Fruit fly (Drosophila melanogaster) whole organism, wandering third instar larva: Measurements from ENCODE around the gene Or71a.

ENCODE experiments used
- Abd-B ChIP-seq: fragments of >200 bp; optimal IDR thresholded peaks from 2 replicates; lab custom pipeline; 2017; ENCODE audit warnings: missing biosample characterization, missing genetic modification characterization
- CG32264 ChIP-seq: fragments of 200-800 bp; sonication (Bioruptor generic); optimal IDR thresholded peaks from 2 replicates; lab custom pipeline; 2016; ENCODE audit warnings: missing biosample characterization, missing genetic modification characterization
- CG9705 ChIP-seq: fragments of 200-800 bp; sonication (Bioruptor generic); optimal IDR thresholded peaks from 2 replicates; lab custom pipeline; 2018; ENCODE audit warnings: missing biosample characterization, mild to moderate bottlenecking, missing genetic modification characterization
- CrebA ChIP-seq: fragments of 200-800 bp; sonication (Bioruptor generic); optimal IDR thresholded peaks from 2 replicates; lab custom pipeline; 2016; ENCODE audit warnings: missing biosample characterization, mild to moderate bottlenecking, missing genetic modification characterization, borderline replicate concordance
- Dif ChIP-seq: fragments of 200-275, 200-300 bp; sonication (Bioruptor generic); optimal IDR thresholded peaks from 2 replicates; lab custom pipeline; 2018; ENCODE audit warnings: missing biosample characterization, missing genetic modification characterization; ENCODE audit not compliant: partially characterized antibody
- GATAd ChIP-seq: sonication (Bioruptor generic); optimal IDR thresholded peaks from 2 replicates; lab custom pipeline; 2016; ENCODE audit warnings: missing biosample characterization, missing genetic modification characterization
- HLH106 ChIP-seq: fragments of 200-800 bp; optimal IDR thresholded peaks from 3 replicates; lab custom pipeline; 2019; ENCODE audit warnings: missing biosample characterization, mild to moderate bottlenecking, missing genetic modification characterization, moderate library complexity
- Hnf4 ChIP-seq: fragments of 200-800 bp; sonication (Bioruptor generic); optimal IDR thresholded peaks from 2 replicates; lab custom pipeline; 2016; ENCODE audit warnings: missing biosample characterization, mild to moderate bottlenecking, missing genetic modification characterization
- Hr78 ChIP-seq: fragments of >200 bp; optimal IDR thresholded peaks from 2 replicates; lab custom pipeline; 2017; ENCODE audit warnings: missing biosample characterization, missing genetic modification characterization
- Hr83 ChIP-seq: fragments of 200-300 bp; sonication (Bioruptor generic); optimal IDR thresholded peaks from 2 replicates; lab custom pipeline; 2016; ENCODE audit warnings: missing biosample characterization, mild to moderate bottlenecking, missing genetic modification characterization, moderate library complexity; ENCODE audit not compliant: poor library complexity, severe bottlenecking
- Jra ChIP-seq: sonication (Bioruptor generic); optimal IDR thresholded peaks from 2 replicates; lab custom pipeline; 2016; ENCODE audit warnings: missing biosample characterization, missing genetic modification characterization
- Mio ChIP-seq: sonication (Bioruptor generic); optimal IDR thresholded peaks from 2 replicates; lab custom pipeline; 2016; ENCODE audit warnings: missing biosample characterization, missing genetic modification characterization
- Myc ChIP-seq: fragments of >200 bp; optimal IDR thresholded peaks from 2 replicates; lab custom pipeline; 2017
- N ChIP-seq: fragments of >200 bp; optimal IDR thresholded peaks from 2 replicates; lab custom pipeline; 2018; ENCODE audit warnings: missing biosample characterization, missing external identifiers, missing genetic modification characterization
- OdsH ChIP-seq: fragments of 200-800 bp; sonication (Bioruptor generic); optimal IDR thresholded peaks from 2 replicates; lab custom pipeline; 2016; ENCODE audit warnings: missing biosample characterization, mild to moderate bottlenecking, missing genetic modification characterization
- Rel ChIP-seq, 2 experiments: fragments of 200-800 bp; sonication (Bioruptor generic) in 1 of 2; optimal IDR thresholded peaks; 2 replicates in 1 of 2; 3 replicates in 1 of 2; lab custom pipeline; 2016 to 2019; ENCODE audit warnings: mild to moderate bottlenecking in 2 of 2, missing biosample characterization in 2 of 2, missing genetic modification characterization in 2 of 2, moderate library complexity in 1 of 2
- Sp1 ChIP-seq: fragments of 200-800 bp; sonication (Bioruptor generic); optimal IDR thresholded peaks from 3 replicates; lab custom pipeline; 2019; ENCODE audit warnings: missing biosample characterization, mild to moderate bottlenecking, missing genetic modification characterization, moderate library complexity
- Vsx2 ChIP-seq: fragments of 200-300, 225-300 bp; sonication (Bioruptor generic); optimal IDR thresholded peaks from 2 replicates; lab custom pipeline; 2018; ENCODE audit warnings: missing biosample characterization, missing genetic modification characterization; ENCODE audit not compliant: partially characterized antibody
- br ChIP-seq: fragments of 200-800 bp; sonication (Bioruptor generic); optimal IDR thresholded peaks from 2 replicates; lab custom pipeline; 2016; ENCODE audit warnings: missing biosample characterization, missing genetic modification characterization
- brk ChIP-seq: fragments of 200-800 bp; sonication (Bioruptor generic); optimal IDR thresholded peaks from 2 replicates; lab custom pipeline; 2016; ENCODE audit warnings: missing biosample characterization, mild to moderate bottlenecking, missing genetic modification characterization
- dl ChIP-seq, 2 experiments: fragments of 175-275, 200-275 bp in 1 of 2; fragments of 200-275 bp in 1 of 2; sonication (Bioruptor generic); optimal IDR thresholded peaks; lab custom pipeline; 2018; ENCODE audit warnings: mild to moderate bottlenecking in 2 of 2, missing biosample characterization in 2 of 2, missing genetic modification characterization in 2 of 2, moderate library complexity in 2 of 2; ENCODE audit not compliant: partially characterized antibody in 2 of 2, insufficient read depth in 1 of 2
- dmrt93B ChIP-seq: fragments of 200-800 bp; sonication (Bioruptor generic); optimal IDR thresholded peaks from 2 replicates; lab custom pipeline; 2018; ENCODE audit warnings: missing biosample characterization, mild to moderate bottlenecking, missing genetic modification characterization
- dsf ChIP-seq: sonication (Bioruptor generic); optimal IDR thresholded peaks from 2 replicates; lab custom pipeline; 2016; ENCODE audit warnings: missing biosample characterization, missing genetic modification characterization, borderline replicate concordance
- ey ChIP-seq: fragments of 200-800 bp; sonication (Bioruptor generic); optimal IDR thresholded peaks from 2 replicates; lab custom pipeline; 2016; ENCODE audit warnings: missing biosample characterization, missing genetic modification characterization
- foxo ChIP-seq, 2 experiments: fragments of 200-800 bp; sonication (Bioruptor generic); optimal IDR thresholded peaks; 2 replicates in 1 of 2; 3 replicates in 1 of 2; lab custom pipeline; 2016 to 2017; ENCODE audit warnings: missing biosample characterization in 2 of 2, missing genetic modification characterization in 2 of 2
- fru ChIP-seq: fragments of 200-800 bp; sonication (Bioruptor generic); optimal IDR thresholded peaks from 3 replicates; lab custom pipeline; 2016; ENCODE audit warnings: missing biosample characterization, mild to moderate bottlenecking, missing genetic modification characterization
- h ChIP-seq: fragments of 200-800 bp; sonication (Bioruptor generic); optimal IDR thresholded peaks from 3 replicates; lab custom pipeline; 2016; ENCODE audit warnings: missing biosample characterization, mild to moderate bottlenecking, missing genetic modification characterization
- jim ChIP-seq: fragments of 175-275, 200-325 bp; sonication (Bioruptor generic); optimal IDR thresholded peaks from 2 replicates; lab custom pipeline; 2016; ENCODE audit warnings: missing biosample characterization, mild to moderate bottlenecking, missing genetic modification characterization
- lola ChIP-seq: fragments of >200 bp; optimal IDR thresholded peaks from 2 replicates; lab custom pipeline; 2017; ENCODE audit warnings: missing biosample characterization, missing genetic modification characterization
- pan ChIP-seq: fragments of >200 bp; optimal IDR thresholded peaks from 2 replicates; lab custom pipeline; 2017
- psq ChIP-seq: fragments of 200-800 bp; sonication (Bioruptor generic); optimal IDR thresholded peaks from 3 replicates; lab custom pipeline; 2017; ENCODE audit warnings: missing biosample characterization, mild to moderate bottlenecking, missing genetic modification characterization, moderate library complexity
- rgr ChIP-seq: fragments of 200-800 bp; sonication (Bioruptor generic); optimal IDR thresholded peaks from 3 replicates; lab custom pipeline; 2016; ENCODE audit warnings: missing biosample characterization, mild to moderate bottlenecking, missing genetic modification characterization
- sage ChIP-seq: fragments of 200-800 bp; sonication (Bioruptor generic); optimal IDR thresholded peaks from 2 replicates; lab custom pipeline; 2016; ENCODE audit warnings: missing biosample characterization, mild to moderate bottlenecking, missing genetic modification characterization
- sv ChIP-seq: fragments of 200-800 bp; sonication (Bioruptor generic); optimal IDR thresholded peaks from 3 replicates; lab custom pipeline; 2016; ENCODE audit warnings: missing biosample characterization, missing genetic modification characterization
- tai ChIP-seq: sonication (Bioruptor generic); optimal IDR thresholded peaks from 2 replicates; lab custom pipeline; 2016; ENCODE audit warnings: missing biosample characterization, missing genetic modification characterization
- usp ChIP-seq: fragments of >200 bp; optimal IDR thresholded peaks from 2 replicates; lab custom pipeline; 2017; ENCODE audit warnings: missing biosample characterization, missing genetic modification characterization
- woc ChIP-seq: sonication (Bioruptor generic); optimal IDR thresholded peaks from 2 replicates; lab custom pipeline; 2016; ENCODE audit warnings: missing biosample characterization, mild to moderate bottlenecking, missing genetic modification characterization

The Or71a gene

DNA sequence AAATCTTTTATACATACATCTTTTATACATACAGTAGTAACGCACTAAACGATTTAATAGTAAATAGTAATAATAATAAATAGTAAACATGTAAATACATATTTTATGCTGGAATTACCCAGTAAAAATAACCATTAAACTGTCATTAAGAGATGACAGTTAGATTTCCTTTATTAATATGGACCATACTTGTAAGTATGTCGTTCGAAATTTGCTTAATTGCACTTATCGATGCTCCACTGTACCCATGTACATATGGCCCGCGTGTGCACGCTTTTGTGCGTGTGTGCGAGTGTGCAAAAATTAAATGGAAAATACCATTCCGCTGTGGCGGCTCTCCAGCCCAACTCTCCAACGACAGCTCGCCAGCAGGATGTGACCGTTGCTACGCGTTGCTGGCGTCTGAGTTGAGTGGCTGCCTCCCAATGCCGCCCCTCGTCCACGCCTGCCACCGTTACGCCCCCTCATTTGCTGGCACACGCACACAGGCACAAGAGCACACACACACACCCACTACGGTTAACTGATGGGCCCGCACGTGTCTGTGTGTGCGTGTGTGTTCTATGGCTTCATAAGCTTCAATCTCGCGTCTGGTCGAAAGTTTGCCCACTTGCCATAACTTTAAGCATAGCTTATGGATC, 24.5 kb upstream of the Or71a start:
- TF ChIP-seq dl (GFP tag; optimal IDR thresholded peaks at IDR 0.05; lab: Kevin White, UChicago; ENCODE audit: insufficient read depth in 1 of 2, partially characterized antibody in 2 of 2) (no peak), usp (GFP tag; lab: Kevin White, UChicago) (no peak), jim (no peak), brk (GFP tag; lab: Kevin White, UChicago) (no peak), rgr (GFP tag; lab: Kevin White, UChicago) (no peak), GATAd (GFP tag; lab: Kevin White, UChicago) (no peak), fru (no peak), br (GFP tag; lab: Kevin White, UChicago) (no peak), Vsx2 (GFP tag; lab: Kevin White, UChicago) (no peak), CrebA (GFP tag; lab: Kevin White, UChicago) (no peak), Dif (GFP tag; lab: Kevin White, UChicago) (no peak), Mio (GFP tag; lab: Kevin White, UChicago) (no peak), foxo (GFP tag; optimal IDR thresholded peaks at IDR 0.05; lab: Kevin White, UChicago) (peak in 1 of 2 experiments; percentile 4), Rel (GFP tag; optimal IDR thresholded peaks at IDR 0.05; lab: Kevin White, UChicago) (no peak), Rel (tag; optimal IDR thresholded peaks at IDR 0.05; lab: Kevin White, UChicago) (no peak), sage (GFP tag; lab: Kevin White, UChicago) (no peak), Jra (no peak), ey (GFP tag; lab: Kevin White, UChicago) (no peak), lola (GFP tag; lab: Kevin White, UChicago) (no peak), psq (GFP tag; lab: Kevin White, UChicago) (peak; percentile 17), dsf (GFP tag; lab: Kevin White, UChicago) (no peak), woc (GFP tag; lab: Kevin White, UChicago) (peak; percentile 39), Abd-B (no peak), Myc (lab: Kevin White, UChicago) (no peak), N (no peak), pan (lab: Kevin White, UChicago) (no peak), dmrt93B (GFP tag; lab: Kevin White, UChicago) (no peak), tai (GFP tag; lab: Kevin White, UChicago) (no peak), Hr78 (no peak), sv (GFP tag; lab: Kevin White, UChicago) (no peak), h (GFP tag; lab: Kevin White, UChicago) (peak; percentile 26), HLH106 (tag; lab: Kevin White, UChicago) (peak; percentile 40), CG9705 (GFP tag; lab: Kevin White, UChicago) (no peak), Hnf4 (GFP tag; lab: Kevin White, UChicago) (no peak), OdsH (GFP tag; lab: Kevin White, UChicago) (no peak), CG32264 (no peak), Sp1 (GFP tag; lab: Kevin White, UChicago) (no peak)

DNA sequence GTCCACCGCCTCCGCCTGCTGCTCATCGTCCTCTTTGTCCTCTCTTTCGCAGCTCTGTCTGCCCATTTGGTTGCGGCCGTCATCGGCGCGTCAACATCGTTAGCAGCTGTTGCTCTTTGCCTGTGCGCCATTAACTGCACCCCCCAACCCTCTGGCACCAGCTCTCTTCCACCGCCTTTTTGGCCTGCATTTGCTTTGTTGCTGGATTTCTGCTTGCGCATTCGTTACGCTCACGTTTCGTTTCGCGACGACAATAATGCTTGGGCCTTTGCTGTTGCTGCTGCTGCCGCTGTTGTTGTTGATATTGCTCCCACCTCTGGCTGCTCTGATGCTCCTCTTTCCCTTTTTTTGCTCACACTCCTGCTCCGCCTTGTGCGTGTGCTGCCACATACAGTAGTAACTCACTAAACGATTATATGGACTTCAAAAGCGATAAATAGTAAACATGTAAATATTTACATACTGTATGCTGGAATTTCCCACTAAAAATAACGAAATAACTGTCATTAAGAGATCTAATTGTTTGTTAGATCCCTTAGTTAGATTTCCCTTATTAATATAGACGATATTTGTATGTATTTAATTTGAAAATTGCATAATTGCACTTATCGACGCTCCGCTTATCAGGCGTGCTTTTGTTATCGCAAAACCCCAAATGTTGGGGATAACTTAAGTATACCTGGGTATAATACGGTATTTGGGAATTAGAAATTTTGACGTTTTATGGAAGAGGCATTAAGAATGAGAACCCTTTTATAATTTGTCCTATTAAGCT, 23.6 kb upstream of the Or71a start:
- TF ChIP-seq CG9705 (GFP tag; lab: Kevin White, UChicago) (no peak), pan (lab: Kevin White, UChicago) (no peak), h (GFP tag; lab: Kevin White, UChicago) (peak; percentile 46), dmrt93B (GFP tag; lab: Kevin White, UChicago) (peak; percentile 15), N (no peak), Hnf4 (GFP tag; lab: Kevin White, UChicago) (no peak), Dif (GFP tag; lab: Kevin White, UChicago) (peak; percentile 70), Jra (peak; percentile 2), foxo (GFP tag; optimal IDR thresholded peaks at IDR 0.05; lab: Kevin White, UChicago) (peak in 1 of 2 experiments; percentile 25), Hr83 (GFP tag; lab: Kevin White, UChicago) (peak; percentile 16), ey (GFP tag; lab: Kevin White, UChicago) (peak; percentile 38), psq (GFP tag; lab: Kevin White, UChicago) (peak; percentile 97), brk (GFP tag; lab: Kevin White, UChicago) (peak; percentile 46), HLH106 (tag; lab: Kevin White, UChicago) (peak; percentile 42), fru (peak; percentile 60), Rel (GFP tag; optimal IDR thresholded peaks at IDR 0.05; lab: Kevin White, UChicago) (no peak), Rel (tag; optimal IDR thresholded peaks at IDR 0.05; lab: Kevin White, UChicago) (peak; percentile 20), woc (GFP tag; lab: Kevin White, UChicago) (peak; percentile 68)
